Worm (Caenorhabditis elegans): Measurements from ENCODE around the gene spi-1.

The spi-1 gene

ce11 chrII:7537603-7538230, 41.7 kb downstream of the spi-1 start, which contains the start of gene nfi-1:
nfi-1 (plus strand) TSS chrII:7538180.
- no peak for TF ChIP-seq nhr-77 (tag; optimal IDR thresholded peaks at IDR 0.05)
- peak; percentile 22 for TF ChIP-seq nhr-25 (tag; optimal IDR thresholded peaks at IDR 0.05)
- peak; percentile 13 for TF ChIP-seq nhr-23 (tag; optimal IDR thresholded peaks at IDR 0.05)
- TF ChIP-seq daf-12 (tag; optimal IDR thresholded peaks at IDR 0.05) = no peak
- peak; percentile 66 for TF ChIP-seq snpc-4 (tag; optimal IDR thresholded peaks at IDR 0.05)
- peak; percentile 79 for TF ChIP-seq nfya-1 (tag; optimal IDR thresholded peaks at IDR 0.05; ENCODE audit: insufficient read depth)
- peak; percentile 81 for TF ChIP-seq pha-4 (tag; optimal IDR thresholded peaks at IDR 0.05)
- TF ChIP-seq lin-15B (tag; optimal IDR thresholded peaks at IDR 0.05) = peak; percentile 68
- TF ChIP-seq egl-5 (tag; optimal IDR thresholded peaks at IDR 0.05) = no peak
- no peak for TF ChIP-seq sea-2 (GFP tag; optimal IDR thresholded peaks at IDR 0.05)
- no peak for TF ChIP-seq ama-1 (optimal IDR thresholded peaks at IDR 0.05)
- peak; percentile 64 for TF ChIP-seq lin-39 (tag; optimal IDR thresholded peaks at IDR 0.05)
- TF ChIP-seq ZK546.5 (tag; optimal IDR thresholded peaks at IDR 0.05) = no peak
- no peak for TF ChIP-seq elt-3 (tag; optimal IDR thresholded peaks at IDR 0.05)

ce11 chrII:7542952-7543351, 46.9 kb downstream of the spi-1 start:
- TF ChIP-seq nhr-23 (tag; optimal IDR thresholded peaks at IDR 0.05) = peak; percentile 61
- no peak for TF ChIP-seq egl-5 (tag; optimal IDR thresholded peaks at IDR 0.05)
- TF ChIP-seq hmg-11 (tag; optimal IDR thresholded peaks at IDR 0.05) = no peak

ce11 chrII:7543808-7544207, 47.8 kb downstream of the spi-1 start, which contains the start of gene rol-8:
rol-8 (plus strand) TSS chrII:7544108.
- no peak for TF ChIP-seq ceh-16 (tag; optimal IDR thresholded peaks at IDR 0.05)
- no peak for TF ChIP-seq ceh-82 (tag; optimal IDR thresholded peaks at IDR 0.05)
- no peak for TF ChIP-seq hmg-11 (tag; optimal IDR thresholded peaks at IDR 0.05)
- no peak for TF ChIP-seq ama-1 (optimal IDR thresholded peaks at IDR 0.05)
- TF ChIP-seq nfya-1 (tag; optimal IDR thresholded peaks at IDR 0.05; ENCODE audit: insufficient read depth) = no peak
- TF ChIP-seq lin-39 (tag; optimal IDR thresholded peaks at IDR 0.05) = no peak

- TF ChIP-seq nhr-28 (tag; optimal IDR thresholded peaks at IDR 0.05) (no peak), ama-1 (optimal IDR thresholded peaks at IDR 0.05) (peak; percentile 32), nhr-25 (tag; optimal IDR thresholded peaks at IDR 0.05) (no peak), ceh-28 (tag; optimal IDR thresholded peaks at IDR 0.05) (no peak), nhr-43 (tag; optimal IDR thresholded peaks at IDR 0.05; ENCODE audit: poor library complexity, severe bottlenecking) (peak; percentile 51)
These were observed 48.7 kb downstream of the spi-1 start for ce11 chrII:7544782-7545181.

- peak; percentile 89 for TF ChIP-seq ama-1 (optimal IDR thresholded peaks at IDR 0.05)
- TF ChIP-seq eor-1 (tag; optimal IDR thresholded peaks at IDR 0.05) = no peak
- TF ChIP-seq ceh-28 (tag; optimal IDR thresholded peaks at IDR 0.05) = peak; percentile 6
- no peak for TF ChIP-seq nhr-12 (tag; optimal IDR thresholded peaks at IDR 0.05)
- TF ChIP-seq nhr-25 (tag; optimal IDR thresholded peaks at IDR 0.05) = peak; percentile 9
- no peak for TF ChIP-seq fkh-2 (tag; optimal IDR thresholded peaks at IDR 0.05)
- no peak for TF ChIP-seq nhr-28 (tag; optimal IDR thresholded peaks at IDR 0.05)
- TF ChIP-seq ztf-4 (tag; optimal IDR thresholded peaks at IDR 0.05) = no peak
- TF ChIP-seq nhr-23 (tag; optimal IDR thresholded peaks at IDR 0.05) = peak; percentile 69
- peak; percentile 24 for TF ChIP-seq nfya-1 (tag; optimal IDR thresholded peaks at IDR 0.05; ENCODE audit: insufficient read depth)
- no peak for TF ChIP-seq lsy-12 (tag; optimal IDR thresholded peaks at IDR 0.05)
- peak; percentile 33 for TF ChIP-seq nhr-43 (tag; optimal IDR thresholded peaks at IDR 0.05; ENCODE audit: poor library complexity, severe bottlenecking)
- TF ChIP-seq skn-1 (tag; optimal IDR thresholded peaks at IDR 0.05) = no peak
- TF ChIP-seq aly-2 (tag; optimal IDR thresholded peaks at IDR 0.05) = no peak
- TF ChIP-seq elt-3 (tag; optimal IDR thresholded peaks at IDR 0.05) = peak; percentile 29 to 77 (median 72)
- no peak for TF ChIP-seq nhr-77 (tag; optimal IDR thresholded peaks at IDR 0.05)
- no peak for TF ChIP-seq pha-4 (tag; optimal IDR thresholded peaks at IDR 0.05)
- TF ChIP-seq R02D3.7 (tag; optimal IDR thresholded peaks at IDR 0.05) = peak; percentile 36
These were observed 49.3 kb downstream of the spi-1 start for ce11 chrII:7545364-7545763.

ce11 chrII:7547269-7547668, 51.2 kb downstream of the spi-1 start:
- no peak for TF ChIP-seq lin-15B (tag; optimal IDR thresholded peaks at IDR 0.05)
